Worm (Caenorhabditis elegans) whole organism, early embryonic: Measurements from ENCODE around the gene manf-1.

Source experiments
- B0310.2 ChIP-seq: sonication (generic microtip); optimal IDR thresholded peaks from 2 replicates; lab custom pipeline; 2016; ENCODE audit warnings: mild to moderate bottlenecking, missing genetic modification characterization, missing compliant biosample characterization
- F13C5.2 ChIP-seq: sonication (generic microtip); optimal IDR thresholded peaks from 2 replicates; lab custom pipeline; 2017; ENCODE audit warnings: mild to moderate bottlenecking, missing genetic modification characterization, inconsistent platforms, missing compliant biosample characterization
- aly-1 ChIP-seq: sonication (generic microtip); optimal IDR thresholded peaks from 2 replicates; lab custom pipeline; 2016; ENCODE audit warnings: missing genetic modification characterization, missing compliant biosample characterization
- ama-1 ChIP-seq: fragments of 150-350 bp; optimal IDR thresholded peaks from 2 replicates; lab custom pipeline; 2014
- ceh-13 ChIP-seq: fragments of 200-800 bp; sonication (Bioruptor generic); optimal IDR thresholded peaks from 2 replicates; lab custom pipeline; 2018; ENCODE audit warnings: mild to moderate bottlenecking, missing genetic modification characterization, missing compliant biosample characterization
- ceh-36 ChIP-seq: sonication (generic microtip); optimal IDR thresholded peaks from 2 replicates; lab custom pipeline; 2016; ENCODE audit warnings: missing genetic modification characterization, inconsistent platforms, missing compliant biosample characterization
- ets-7 ChIP-seq: sonication (generic microtip); optimal IDR thresholded peaks from 2 replicates; lab custom pipeline; 2016; ENCODE audit warnings: missing genotype, missing genetic modification characterization, missing compliant biosample characterization
- flt-1 ChIP-seq: fragments of 200-800 bp; sonication (Bioruptor generic); IDR thresholded peaks from 2 replicates; pipeline ENCODE4 v1.3.6; 2022; ENCODE audit warnings: missing genetic modification characterization, missing compliant biosample characterization
- hmbx-1 ChIP-seq: sonication (generic microtip); optimal IDR thresholded peaks from 2 replicates; lab custom pipeline; 2016; ENCODE audit warnings: mild to moderate bottlenecking, missing genetic modification characterization, missing compliant biosample characterization
- hmg-4 ChIP-seq: fragments of 200-800 bp; sonication (Bioruptor generic); optimal IDR thresholded peaks from 2 replicates; lab custom pipeline; 2018; ENCODE audit warnings: mild to moderate bottlenecking, missing genetic modification characterization, missing compliant biosample characterization
- hnd-1 ChIP-seq: sonication (generic microtip); optimal IDR thresholded peaks from 2 replicates; lab custom pipeline; 2016; ENCODE audit warnings: missing genetic modification characterization, missing compliant biosample characterization
- pes-1 ChIP-seq: fragments of 200-800 bp; sonication (Bioruptor generic); IDR thresholded peaks from 2 replicates; pipeline ENCODE4 v1.3.6; 2022; ENCODE audit warnings: missing genetic modification reagents, missing genetic modification characterization, missing compliant biosample characterization
- scrt-1 ChIP-seq: fragments of 200-800 bp; sonication (Bioruptor generic); IDR thresholded peaks from 2 replicates; pipeline ENCODE4 v1.3.6; 2022; ENCODE audit warnings: missing genetic modification characterization, missing compliant biosample characterization
- sea-1 ChIP-seq: fragments of 200-800 bp; sonication (Bioruptor generic); conservative IDR thresholded peaks from 2 replicates; pipeline ENCODE4 v1.3.6; 2022; ENCODE audit warnings: missing genetic modification characterization, missing compliant biosample characterization
- tbx-11 ChIP-seq: fragments of 200-800 bp; sonication (Bioruptor generic); IDR thresholded peaks from 2 replicates; pipeline ENCODE4 v1.3.6; 2022; ENCODE audit warnings: missing genetic modification characterization, missing compliant biosample characterization
- tbx-37 ChIP-seq: fragments of 200-800 bp; sonication (Bioruptor generic); conservative IDR thresholded peaks from 2 replicates; pipeline ENCODE4 v1.3.6; 2022; ENCODE audit warnings: missing genetic modification reagents, missing genetic modification characterization, missing compliant biosample characterization
- tra-4 ChIP-seq: sonication (generic microtip); optimal IDR thresholded peaks from 2 replicates; lab custom pipeline; 2017; ENCODE audit warnings: missing genetic modification characterization, missing compliant biosample characterization

Gene manf-1

DNA sequence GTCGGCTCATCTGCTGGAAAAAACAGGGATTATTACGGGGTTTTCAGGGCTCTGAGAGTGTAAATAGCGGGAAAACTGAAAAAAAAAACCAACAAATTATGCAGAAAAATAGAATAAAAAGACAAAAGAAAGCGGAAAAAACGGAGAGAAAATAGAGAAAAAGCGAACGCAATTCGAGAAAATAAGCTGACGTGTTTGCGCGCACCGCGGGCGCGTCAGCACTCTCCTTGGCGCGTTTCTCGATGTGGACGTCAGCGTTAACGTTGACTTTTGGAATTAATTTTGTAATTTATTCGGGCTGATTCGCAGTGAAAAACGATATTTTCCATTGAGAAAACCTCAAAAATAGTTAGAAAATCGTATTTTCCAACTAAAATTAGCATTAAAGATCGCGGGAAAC is at the start of gene manf-1:
Gene manf-1, minus strand, starts transcription at position 13 of the 400 bp plus-strand sequence.
- TF ChIP-seq sea-1 (GFP tag; lab: Robert Waterston, UW): no peak

ce11 chrIV:2971060-2971459 is 42.8 kb upstream of the manf-1 start:
- TF ChIP-seq ceh-36 (tag; lab: Kevin White, UChicago) (no peak), ets-7 (tag; lab: Kevin White, UChicago) (no peak), ceh-13 (no peak), sea-1 (GFP tag; lab: Robert Waterston, UW) (no peak), aly-1 (no peak), ama-1 (no peak), B0310.2 (tag; lab: Kevin White, UChicago) (no peak), hmg-4 (no peak), pes-1 (GFP tag; lab: Robert Waterston, UW) (no peak), tbx-11 (GFP tag; lab: Robert Waterston, UW) (no peak), tbx-37 (GFP tag; lab: Robert Waterston, UW) (no peak), hnd-1 (no peak), F13C5.2 (tag; lab: Kevin White, UChicago) (no peak), flt-1 (GFP tag; lab: Robert Waterston, UW) (no peak), tra-4 (tag; lab: Kevin White, UChicago) (no peak), hmbx-1 (tag; lab: Kevin White, UChicago) (no peak), scrt-1 (GFP tag; lab: Robert Waterston, UW) (no peak)

DNA sequence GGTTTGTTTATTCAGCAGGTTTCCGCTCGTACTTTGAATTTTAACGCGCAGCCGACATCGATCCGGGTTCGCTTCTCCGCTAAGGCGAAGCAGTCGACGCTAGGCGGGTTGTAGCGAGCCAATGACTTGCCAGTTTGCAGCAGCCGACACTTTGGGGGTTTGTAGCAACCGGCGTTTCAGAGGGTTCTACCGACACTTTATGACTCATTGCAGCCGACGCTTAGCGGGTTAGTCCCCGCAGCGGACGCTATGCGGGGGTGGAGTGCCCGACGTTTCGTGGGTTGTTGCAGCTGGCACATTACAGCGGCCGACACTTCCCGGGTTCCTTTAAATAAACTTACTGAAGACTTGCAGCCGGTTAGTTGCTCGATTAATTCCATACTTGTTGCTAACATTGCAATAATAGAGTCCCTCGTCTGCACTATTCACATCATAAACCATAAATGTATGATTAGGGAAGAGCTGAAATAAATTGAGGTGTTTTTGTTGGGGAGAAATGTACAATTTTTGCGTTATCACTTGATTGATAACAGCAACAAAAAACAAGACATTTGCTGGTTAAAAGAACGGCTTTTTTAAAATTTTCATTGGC is 41.3 kb upstream of the manf-1 start, which contains the start of gene Y54G2A.57:
Gene Y54G2A.57, plus strand, starts transcription at position 542 of the 592 bp plus-strand sequence.
- TF ChIP-seq hmg-4: no peak
- no peak for TF ChIP-seq pes-1 (GFP tag; lab: Robert Waterston, UW)
- TF ChIP-seq hmbx-1 (tag; lab: Kevin White, UChicago): no peak
- TF ChIP-seq aly-1: no peak
- TF ChIP-seq ama-1: no peak
- no peak for TF ChIP-seq ceh-13
- no peak for TF ChIP-seq ets-7 (tag; lab: Kevin White, UChicago)
- TF ChIP-seq F13C5.2 (tag; lab: Kevin White, UChicago): no peak
- TF ChIP-seq tbx-11 (GFP tag; lab: Robert Waterston, UW): no peak
- no peak for TF ChIP-seq ceh-36 (tag; lab: Kevin White, UChicago)
- TF ChIP-seq sea-1 (GFP tag; lab: Robert Waterston, UW): no peak
- TF ChIP-seq flt-1 (GFP tag; lab: Robert Waterston, UW): no peak
- no peak for TF ChIP-seq scrt-1 (GFP tag; lab: Robert Waterston, UW)

DNA sequence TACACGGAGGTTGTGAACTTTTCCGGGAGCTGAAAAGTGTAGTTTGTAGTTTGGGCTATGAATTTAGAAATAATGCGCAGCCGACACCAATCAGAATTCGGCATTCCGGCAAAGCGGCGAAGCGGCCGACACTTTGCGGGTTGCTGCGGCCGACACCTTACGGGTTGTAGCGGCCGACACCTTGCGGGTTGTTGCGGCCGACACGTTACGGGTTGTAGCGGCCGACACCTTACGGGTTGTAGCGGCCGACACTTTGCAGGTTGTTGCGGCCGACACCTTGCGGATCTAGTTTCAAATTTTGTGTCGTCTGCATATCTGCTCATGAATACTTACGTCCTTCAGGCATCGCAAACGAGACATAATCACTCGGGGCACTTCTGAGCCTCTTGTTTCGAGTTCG is 38.7 kb upstream of the manf-1 start:
- no peak for TF ChIP-seq scrt-1 (GFP tag; lab: Robert Waterston, UW)

- TF ChIP-seq aly-1 (no peak), pes-1 (GFP tag; lab: Robert Waterston, UW) (no peak), tbx-11 (GFP tag; lab: Robert Waterston, UW) (no peak), hnd-1 (no peak), tbx-37 (GFP tag; lab: Robert Waterston, UW) (no peak), hmg-4 (no peak), tra-4 (tag; lab: Kevin White, UChicago) (no peak)
These were observed 32.0 kb upstream of the manf-1 start for ce11 chrIV:2960242-2960641.

DNA sequence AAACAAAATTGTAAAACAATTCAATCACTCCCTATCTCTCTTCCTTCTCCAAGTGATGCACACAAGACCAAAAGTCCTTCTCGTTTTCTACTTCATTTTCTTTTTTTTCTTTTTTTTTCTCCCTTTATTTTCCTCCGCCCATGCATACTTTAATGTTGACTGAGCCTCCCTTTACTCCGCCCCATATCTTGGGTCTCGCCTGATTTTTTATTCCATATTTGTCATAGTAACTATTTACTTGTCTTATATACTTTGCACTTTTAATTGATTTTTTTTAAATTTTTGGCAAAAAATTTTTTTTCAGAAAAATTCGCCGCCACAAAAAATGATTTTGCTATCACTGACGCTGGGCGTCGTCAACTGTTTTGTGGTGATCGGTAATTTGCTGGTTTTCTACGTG is 31.6 kb upstream of the manf-1 start, which contains the start of gene ser-6:
Gene ser-6, plus strand, starts transcription at position 301 of the 400 bp plus-strand sequence.
- TF ChIP-seq ama-1: no peak
- no peak for TF ChIP-seq tbx-11 (GFP tag; lab: Robert Waterston, UW)
- no peak for TF ChIP-seq hnd-1
- TF ChIP-seq B0310.2 (tag; lab: Kevin White, UChicago): no peak
- no peak for TF ChIP-seq hmg-4
- no peak for TF ChIP-seq ceh-13
- no peak for TF ChIP-seq flt-1 (GFP tag; lab: Robert Waterston, UW)
- no peak for TF ChIP-seq ceh-36 (tag; lab: Kevin White, UChicago)
- no peak for TF ChIP-seq F13C5.2 (tag; lab: Kevin White, UChicago)
- TF ChIP-seq hmbx-1 (tag; lab: Kevin White, UChicago): no peak
- no peak for TF ChIP-seq tbx-37 (GFP tag; lab: Robert Waterston, UW)
- TF ChIP-seq scrt-1 (GFP tag; lab: Robert Waterston, UW): no peak
- TF ChIP-seq ets-7 (tag; lab: Kevin White, UChicago): no peak
- no peak for TF ChIP-seq pes-1 (GFP tag; lab: Robert Waterston, UW)

DNA sequence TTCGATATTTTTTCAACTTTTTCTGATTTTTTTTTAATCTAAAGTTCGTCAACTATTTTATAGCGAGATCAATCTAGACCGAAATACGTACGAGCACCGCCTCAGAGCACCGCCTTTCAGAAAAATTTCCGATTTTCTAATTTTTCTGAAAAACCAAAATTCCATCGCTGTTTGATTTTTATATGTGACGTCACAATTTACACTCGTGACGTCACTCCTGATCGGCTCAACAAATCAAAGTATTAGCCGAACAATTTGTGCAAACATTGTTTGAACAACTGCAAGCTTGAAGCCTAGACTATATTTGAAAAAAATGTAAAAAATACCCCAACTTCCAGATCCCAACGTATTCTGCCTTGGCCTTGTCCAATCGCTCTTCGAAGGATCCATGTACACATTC is 7.0 kb upstream of the manf-1 start:
- TF ChIP-seq tra-4 (tag; lab: Kevin White, UChicago) (no peak), sea-1 (GFP tag; lab: Robert Waterston, UW) (no peak), ceh-36 (tag; lab: Kevin White, UChicago) (no peak), hmbx-1 (tag; lab: Kevin White, UChicago) (no peak), B0310.2 (tag; lab: Kevin White, UChicago) (no peak), ama-1 (no peak), ets-7 (tag; lab: Kevin White, UChicago) (no peak), tbx-11 (GFP tag; lab: Robert Waterston, UW) (no peak), F13C5.2 (tag; lab: Kevin White, UChicago) (no peak), aly-1 (no peak), scrt-1 (GFP tag; lab: Robert Waterston, UW) (no peak), pes-1 (GFP tag; lab: Robert Waterston, UW) (no peak), ceh-13 (no peak)

DNA sequence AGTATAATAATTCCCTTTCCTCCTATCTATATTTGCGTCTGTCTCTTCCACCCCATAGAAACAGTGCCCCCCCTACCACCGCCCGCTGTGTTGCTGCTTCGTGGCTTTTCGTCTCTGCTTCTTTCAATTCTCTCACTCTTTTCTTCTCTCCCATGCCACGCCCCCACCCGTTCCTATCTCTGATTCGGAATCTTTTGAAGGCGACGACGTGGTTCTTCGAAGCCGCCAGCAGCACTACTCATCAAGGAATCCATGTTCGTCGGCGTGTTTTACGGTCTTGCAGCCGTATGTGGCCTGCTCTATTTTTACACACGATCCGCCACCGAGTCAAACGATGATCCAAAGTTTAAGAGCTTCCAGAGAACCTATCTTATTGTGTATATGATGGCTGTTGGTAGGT is 3.0 kb upstream of the manf-1 start, which contains the start of gene samt-1:
Gene samt-1, plus strand, starts transcription at position 176 of the 400 bp plus-strand sequence.
- no peak for TF ChIP-seq F13C5.2 (tag; lab: Kevin White, UChicago)
- TF ChIP-seq tra-4 (tag; lab: Kevin White, UChicago): no peak
